Fruit fly (Drosophila melanogaster): Measurements from ENCODE around the gene CG32473.

dm6 chr3R:13305318-13305899, 3.0 kb downstream of the CG32473 start:
- no peak for TF ChIP-seq insv (optimal IDR thresholded peaks at IDR 0.05)
- TF ChIP-seq Myc (optimal IDR thresholded peaks at IDR 0.05): no peak
- no peak for TF ChIP-seq ttk (optimal IDR thresholded peaks at IDR 0.05)
- no peak for TF ChIP-seq psq (optimal IDR thresholded peaks at IDR 0.05)
- TF ChIP-seq Sin3A (optimal IDR thresholded peaks at IDR 0.05): no peak
